Fruit fly (Drosophila melanogaster) whole organism, embryonic: Measurements from ENCODE around the gene CG1024.

Experiments
- Ada2b ChIP-seq: fragments of 200-800 bp; sonication (Bioruptor generic); IDR thresholded peaks from 2 replicates; pipeline ENCODE4 v1.3.6; 2022; ENCODE audit warnings: missing biosample characterization, missing genetic modification characterization
- Atf6 ChIP-seq: fragments of 200-800 bp; sonication (Bioruptor generic); IDR thresholded peaks from 2 replicates; pipeline ENCODE4 v1.3.6; 2022; ENCODE audit warnings: missing biosample characterization, missing genetic modification characterization
- CG10366 ChIP-seq: fragments of 200-800 bp; sonication (Bioruptor generic); IDR thresholded peaks from 2 replicates; pipeline ENCODE4 v1.3.6; 2022; ENCODE audit warnings: missing biosample characterization, missing genetic modification characterization
- CG11504 ChIP-seq: fragments of 200-800 bp; sonication (Bioruptor generic); optimal IDR thresholded peaks from 3 replicates; lab custom pipeline; 2019; ENCODE audit warnings: missing biosample characterization, mild to moderate bottlenecking, missing genetic modification characterization, moderate library complexity
- CG11696 ChIP-seq: fragments of 200-800 bp; sonication (Bioruptor generic); IDR thresholded peaks from 2 replicates; pipeline ENCODE4 v1.3.6; 2022; ENCODE audit warnings: missing biosample characterization, missing genetic modification characterization
- CG12155 ChIP-seq: fragments of 200-800 bp; sonication (Bioruptor generic); optimal IDR thresholded peaks from 3 replicates; lab custom pipeline; 2016; ENCODE audit warnings: missing biosample characterization, missing genetic modification characterization
- CG12744 ChIP-seq: fragments of 200-800 bp; sonication (Bioruptor generic); optimal IDR thresholded peaks from 2 replicates; lab custom pipeline; 2016; ENCODE audit warnings: missing biosample characterization, missing genetic modification characterization
- CG12942 ChIP-seq: fragments of 200-800 bp; sonication (Bioruptor generic); optimal IDR thresholded peaks from 3 replicates; lab custom pipeline; 2016; ENCODE audit warnings: missing biosample characterization, missing genetic modification characterization
- CG13424 ChIP-seq: fragments of 200-800 bp; sonication (Bioruptor generic); optimal IDR thresholded peaks from 2 replicates; lab custom pipeline; 2019; ENCODE audit warnings: missing biosample characterization, mild to moderate bottlenecking, missing genetic modification characterization, moderate library complexity
- CG14667 ChIP-seq: fragments of 200-800 bp; sonication (Bioruptor generic); IDR thresholded peaks from 2 replicates; pipeline ENCODE4 v1.3.6; 2022; ENCODE audit warnings: missing biosample characterization, missing genetic modification characterization
- CG14710 ChIP-seq: fragments of 200-800 bp; sonication (Bioruptor generic); optimal IDR thresholded peaks from 3 replicates; lab custom pipeline; 2019; ENCODE audit warnings: missing biosample characterization, mild to moderate bottlenecking, missing genetic modification characterization, moderate library complexity
- CG1603 ChIP-seq: fragments of 200-800 bp; sonication (Bioruptor generic); optimal IDR thresholded peaks from 2 replicates; lab custom pipeline; 2019; ENCODE audit warnings: missing biosample characterization, mild to moderate bottlenecking, missing genetic modification characterization, moderate library complexity
- CG16863 ChIP-seq: fragments of 200-800 bp; sonication (Bioruptor generic); optimal IDR thresholded peaks from 3 replicates; lab custom pipeline; 2016; ENCODE audit warnings: missing biosample characterization, missing genetic modification characterization
- CG17829 ChIP-seq: fragments of 200-800 bp; optimal IDR thresholded peaks from 2 replicates; lab custom pipeline; 2019; ENCODE audit warnings: missing biosample characterization, mild to moderate bottlenecking, missing genetic modification characterization, moderate library complexity
- CG2678 ChIP-seq: fragments of 200-800 bp; sonication (Bioruptor generic); optimal IDR thresholded peaks from 3 replicates; lab custom pipeline; 2019; ENCODE audit warnings: missing biosample characterization, mild to moderate bottlenecking, missing genetic modification characterization, moderate library complexity
- CG2712 ChIP-seq: fragments of 200-800 bp; optimal IDR thresholded peaks from 3 replicates; lab custom pipeline; 2019; ENCODE audit warnings: missing biosample characterization, mild to moderate bottlenecking, missing genetic modification characterization, moderate library complexity
- CG33213 ChIP-seq: fragments of 200-800 bp; sonication (Bioruptor generic); optimal IDR thresholded peaks from 3 replicates; lab custom pipeline; 2016; ENCODE audit warnings: missing biosample characterization, missing genetic modification characterization
- CG3847 ChIP-seq: fragments of 200-800 bp; sonication (Bioruptor generic); IDR thresholded peaks from 2 replicates; pipeline ENCODE4 v1.3.6; 2022; ENCODE audit warnings: missing biosample characterization, missing genetic modification characterization
- CG5180 ChIP-seq: fragments of 200-800 bp; sonication (Bioruptor generic); optimal IDR thresholded peaks from 3 replicates; lab custom pipeline; 2017; ENCODE audit warnings: missing biosample characterization, missing genetic modification characterization, mild to moderate bottlenecking, moderate library complexity, missing genetic modification reagents
- CG9437 ChIP-seq: fragments of 200-800 bp; sonication (Bioruptor generic); optimal IDR thresholded peaks from 2 replicates; lab custom pipeline; 2018; ENCODE audit warnings: missing biosample characterization, mild to moderate bottlenecking, missing genetic modification characterization
- CG9876 ChIP-seq: fragments of 200-800 bp; sonication (Bioruptor generic); optimal IDR thresholded peaks from 2 replicates; lab custom pipeline; 2016; ENCODE audit warnings: missing biosample characterization, missing genetic modification characterization
- CTCF ChIP-seq: fragments of 200-800 bp; sonication (Bioruptor generic); optimal IDR thresholded peaks from 2 replicates; lab custom pipeline; 2017; ENCODE audit warnings: missing biosample characterization, mild to moderate bottlenecking, missing genetic modification characterization, moderate library complexity
- CoRest ChIP-seq: fragments of 200-800 bp; sonication (Bioruptor generic); optimal IDR thresholded peaks from 3 replicates; lab custom pipeline; 2018; ENCODE audit warnings: missing biosample characterization, mild to moderate bottlenecking, missing genetic modification characterization, moderate library complexity
- Dip2 ChIP-seq: fragments of 200-800 bp; sonication (Bioruptor generic); IDR thresholded peaks from 2 replicates; pipeline ENCODE4 v1.3.6; 2022; ENCODE audit warnings: missing biosample characterization, missing genetic modification characterization
- Fer3 ChIP-seq: fragments of 200-800 bp; sonication (Bioruptor generic); optimal IDR thresholded peaks from 2 replicates; lab custom pipeline; 2018; ENCODE audit warnings: missing biosample characterization, mild to moderate bottlenecking, missing genetic modification characterization, moderate library complexity
- HmgZ ChIP-seq: fragments of 200-800 bp; sonication (Bioruptor generic); optimal IDR thresholded peaks from 2 replicates; lab custom pipeline; 2018; ENCODE audit warnings: missing biosample characterization, mild to moderate bottlenecking, missing genetic modification characterization
- Kr ChIP-seq: fragments of 200-800 bp; sonication (Bioruptor generic); optimal IDR thresholded peaks from 2 replicates; lab custom pipeline; 2017; ENCODE audit warnings: missing biosample characterization, mild to moderate bottlenecking, missing genetic modification characterization
- NK7.1 ChIP-seq: fragments of 200-800 bp; sonication (Bioruptor generic); optimal IDR thresholded peaks from 3 replicates; lab custom pipeline; 2016; ENCODE audit warnings: missing biosample characterization, missing genetic modification characterization
- Optix ChIP-seq: fragments of 200-800 bp; sonication (Bioruptor generic); IDR thresholded peaks from 3 replicates; pipeline ENCODE4 v1.3.6; 2022; ENCODE audit warnings: missing biosample characterization, missing genetic modification characterization
- Six4 ChIP-seq: fragments of 200-800 bp; sonication (Bioruptor generic); optimal IDR thresholded peaks from 2 replicates; lab custom pipeline; 2016; ENCODE audit warnings: missing biosample characterization, missing genetic modification characterization
- ac ChIP-seq: fragments of 200-800 bp; sonication (Bioruptor generic); optimal IDR thresholded peaks from 3 replicates; lab custom pipeline; 2017; ENCODE audit warnings: missing biosample characterization, mild to moderate bottlenecking, missing genetic modification characterization
- bab2 ChIP-seq: fragments of 200-800 bp; sonication (Bioruptor generic); optimal IDR thresholded peaks from 2 replicates; lab custom pipeline; 2016; ENCODE audit warnings: missing biosample characterization, missing genetic modification characterization
- bcd ChIP-seq: fragments of 200-800 bp; sonication (Bioruptor generic); optimal IDR thresholded peaks from 2 replicates; lab custom pipeline; 2017; ENCODE audit warnings: missing biosample characterization, mild to moderate bottlenecking, missing genetic modification characterization
- chm ChIP-seq: fragments of 200-800 bp; sonication (Bioruptor generic); IDR thresholded peaks from 2 replicates; pipeline ENCODE4 v1.3.6; 2022; ENCODE audit warnings: missing biosample characterization, missing genetic modification characterization
- dysf ChIP-seq: fragments of 200-800 bp; sonication (Bioruptor generic); IDR thresholded peaks from 3 replicates; pipeline ENCODE4 v1.3.6; 2022; ENCODE audit warnings: missing biosample characterization, missing genetic modification characterization
- eve ChIP-seq, 2 experiments: fragments of >200 bp; optimal IDR thresholded peaks; 2 replicates each; lab custom pipeline; 2017; ENCODE audit warnings: missing biosample characterization in 2 of 2, missing genetic modification characterization in 2 of 2
- fd102C ChIP-seq: fragments of 200-800 bp; sonication (Bioruptor generic); optimal IDR thresholded peaks from 2 replicates; lab custom pipeline; 2018; ENCODE audit warnings: missing biosample characterization, mild to moderate bottlenecking, missing genetic modification characterization, moderate library complexity
- gsb ChIP-seq: fragments of 200-800 bp; sonication (Bioruptor generic); IDR thresholded peaks from 2 replicates; pipeline ENCODE4 v1.3.6; 2022; ENCODE audit warnings: missing biosample characterization, missing genetic modification characterization
- inv ChIP-seq: fragments of 200-800 bp; sonication (Bioruptor generic); IDR thresholded peaks from 2 replicates; pipeline ENCODE4 v1.3.6; 2022; ENCODE audit warnings: missing biosample characterization, missing genetic modification characterization; ENCODE audit not compliant: partially characterized antibody
- klu ChIP-seq: fragments of 200-800 bp; sonication (Bioruptor generic); IDR thresholded peaks from 2 replicates; pipeline ENCODE4 v1.3.6; 2022; ENCODE audit warnings: missing biosample characterization, missing genetic modification characterization
- nau ChIP-seq: fragments of 200-800 bp; sonication (Bioruptor generic); optimal IDR thresholded peaks from 3 replicates; lab custom pipeline; 2017; ENCODE audit warnings: missing biosample characterization, mild to moderate bottlenecking, missing genetic modification characterization, missing genetic modification reagents
- odd ChIP-seq: fragments of 200-800 bp; sonication (Bioruptor generic); optimal IDR thresholded peaks from 2 replicates; lab custom pipeline; 2017; ENCODE audit warnings: missing biosample characterization, mild to moderate bottlenecking, missing genetic modification characterization
- org-1 ChIP-seq: fragments of 200-800 bp; sonication (Bioruptor generic); optimal IDR thresholded peaks from 2 replicates; lab custom pipeline; 2017; ENCODE audit warnings: missing biosample characterization, missing genetic modification characterization
- phol ChIP-seq: fragments of 200-800 bp; sonication (Bioruptor generic); optimal IDR thresholded peaks from 3 replicates; lab custom pipeline; 2018; ENCODE audit warnings: missing biosample characterization, mild to moderate bottlenecking, missing genetic modification characterization, moderate library complexity
- schlank ChIP-seq: fragments of 200-800 bp; sonication (Bioruptor generic); optimal IDR thresholded peaks from 2 replicates; lab custom pipeline; 2018; ENCODE audit warnings: missing biosample characterization, mild to moderate bottlenecking, missing genetic modification characterization
- scrt ChIP-seq: fragments of 200-800 bp; sonication (Bioruptor generic); optimal IDR thresholded peaks from 2 replicates; lab custom pipeline; 2018; ENCODE audit warnings: missing biosample characterization, mild to moderate bottlenecking, missing genetic modification characterization, moderate library complexity
- sob ChIP-seq: fragments of 200-800 bp; sonication (Bioruptor generic); IDR thresholded peaks from 2 replicates; pipeline ENCODE4 v1.3.6; 2022; ENCODE audit warnings: missing biosample characterization, missing genetic modification characterization
- tin ChIP-seq: fragments of 200-800 bp; sonication (Bioruptor generic); optimal IDR thresholded peaks from 3 replicates; lab custom pipeline; 2016; ENCODE audit warnings: missing biosample characterization, missing genetic modification characterization
- trh ChIP-seq: fragments of 200-800 bp; sonication (Bioruptor generic); optimal IDR thresholded peaks from 2 replicates; lab custom pipeline; 2016; ENCODE audit warnings: missing biosample characterization, missing genetic modification characterization
- ttk ChIP-seq: fragments of 200-800 bp; sonication (Bioruptor generic); IDR thresholded peaks from 2 replicates; pipeline ENCODE4 v2.1.2; 2022; ENCODE audit warnings: missing biosample characterization, missing genetic modification characterization
- yki ChIP-seq: fragments of >200 bp; optimal IDR thresholded peaks from 3 replicates; lab custom pipeline; 2018
- zf30C ChIP-seq: fragments of 200-800 bp; sonication (Bioruptor generic); optimal IDR thresholded peaks from 3 replicates; lab custom pipeline; 2018; ENCODE audit warnings: missing biosample characterization, mild to moderate bottlenecking, missing genetic modification characterization

CG1024 gene

dm6 chr3R:6425454-6426156, 45.5 kb upstream of the CG1024 start (continued):
- TF ChIP-seq CG12155 (GFP tag; lab: Kevin White, UChicago): no peak
- no peak for TF ChIP-seq scrt (GFP tag; lab: Kevin White, UChicago)
- no peak for TF ChIP-seq CG12744 (GFP tag; lab: Kevin White, UChicago)
- TF ChIP-seq Fer3: no peak
- TF ChIP-seq CG3847 (GFP tag; lab: Robert Waterston, UW): no peak
- no peak for TF ChIP-seq CoRest
- peak; percentile 21 for TF ChIP-seq CG2678
- TF ChIP-seq CG9437: peak; percentile 17
- TF ChIP-seq CG17829 (tag; lab: Kevin White, UChicago): no peak
- no peak for TF ChIP-seq Optix (GFP tag; lab: Robert Waterston, UW)
- TF ChIP-seq inv (GFP tag; lab: Robert Waterston, UW): no peak
- no peak for TF ChIP-seq CG5180 (GFP tag; lab: Kevin White, UChicago)
- no peak for TF ChIP-seq CG10366 (GFP tag; lab: Robert Waterston, UW)
- TF ChIP-seq CG1603 (tag; lab: Kevin White, UChicago): no peak
- no peak for TF ChIP-seq nau
- TF ChIP-seq CG16863 (GFP tag; lab: Kevin White, UChicago): no peak
- peak; percentile 33 for TF ChIP-seq CG11504 (tag; lab: Kevin White, UChicago)
- no peak for TF ChIP-seq bcd (GFP tag; lab: Kevin White, UChicago)
- TF ChIP-seq zf30C (GFP tag; lab: Kevin White, UChicago): no peak
- TF ChIP-seq CG33213 (GFP tag; lab: Kevin White, UChicago): no peak
- TF ChIP-seq CG12942 (GFP tag; lab: Kevin White, UChicago): no peak
- peak; percentile 2 for TF ChIP-seq Six4 (GFP tag; lab: Kevin White, UChicago)
- no peak for TF ChIP-seq CG9876 (GFP tag; lab: Kevin White, UChicago)
- no peak for TF ChIP-seq klu
- TF ChIP-seq HmgZ (tag; lab: Kevin White, UChicago): no peak
- no peak for TF ChIP-seq tin (GFP tag; lab: Kevin White, UChicago)
- no peak for TF ChIP-seq dysf (GFP tag; lab: Robert Waterston, UW)
- TF ChIP-seq org-1 (GFP tag; lab: Kevin White, UChicago): no peak
- TF ChIP-seq trh (GFP tag; lab: Kevin White, UChicago): no peak
- TF ChIP-seq fd102C (GFP tag; lab: Kevin White, UChicago): no peak
- TF ChIP-seq Ada2b: no peak
- no peak for TF ChIP-seq bab2 (GFP tag; lab: Kevin White, UChicago)
- TF ChIP-seq CG2712 (tag; lab: Kevin White, UChicago): peak; percentile 36
- TF ChIP-seq chm (GFP tag; lab: Robert Waterston, UW): no peak
- TF ChIP-seq eve (GFP tag; optimal IDR thresholded peaks at IDR 0.05; lab: Kevin White, UChicago): peak in 1 of 2 experiments; percentile 66
- TF ChIP-seq Atf6 (GFP tag; lab: Robert Waterston, UW): no peak
- no peak for TF ChIP-seq schlank (tag; lab: Kevin White, UChicago)
- no peak for TF ChIP-seq ttk (GFP tag; lab: Robert Waterston, UW)
- no peak for TF ChIP-seq sob (GFP tag; lab: Robert Waterston, UW)
- no peak for TF ChIP-seq NK7.1 (GFP tag; lab: Kevin White, UChicago)
- TF ChIP-seq CG11696 (GFP tag; lab: Robert Waterston, UW): peak; percentile 86
- TF ChIP-seq phol (tag; lab: Kevin White, UChicago): peak; percentile 52
- no peak for TF ChIP-seq Kr (GFP tag; lab: Kevin White, UChicago)
- TF ChIP-seq yki: no peak
- TF ChIP-seq gsb: no peak
- peak; percentile 43 for TF ChIP-seq CG14710 (tag; lab: Kevin White, UChicago)
- no peak for TF ChIP-seq CG14667 (GFP tag; lab: Robert Waterston, UW)
- TF ChIP-seq CG13424 (tag; lab: Kevin White, UChicago): no peak
- no peak for TF ChIP-seq Dip2 (GFP tag; lab: Robert Waterston, UW)
- peak; percentile 59 for TF ChIP-seq ac
- no peak for TF ChIP-seq odd (GFP tag; lab: Kevin White, UChicago)
- TF ChIP-seq CTCF (GFP tag; lab: Kevin White, UChicago): no peak
